Worm (Caenorhabditis elegans) whole organism, L4/young adult: Measurements from ENCODE around the gene dyf-17.

Source experiments
- W03F9.2 ChIP-seq: fragments of 150-350 bp; optimal IDR thresholded peaks from 2 replicates; lab custom pipeline; 2014; ENCODE audit warnings: missing biosample characterization, missing genetic modification characterization
- him-1 ChIP-seq: sonication (generic microtip); optimal IDR thresholded peaks from 2 replicates; lab custom pipeline; 2016; ENCODE audit warnings: missing genotype, missing genetic modification reagents, missing genetic modification characterization, missing compliant biosample characterization

ce11 chrV:19127225-19127624 lies at the start of gene dyf-17:
- TF ChIP-seq W03F9.2 (tag; lab: Kevin White, UChicago) (no peak), him-1 (tag; lab: Kevin White, UChicago) (no peak)
